Worm (Caenorhabditis elegans) whole organism, early embryonic: Measurements from ENCODE around the gene acl-5.

ENCODE experiments used
- B0310.2 ChIP-seq: sonication (generic microtip); optimal IDR thresholded peaks from 2 replicates; lab custom pipeline; 2016; ENCODE audit warnings: mild to moderate bottlenecking, missing genetic modification characterization, missing compliant biosample characterization
- F13C5.2 ChIP-seq: sonication (generic microtip); optimal IDR thresholded peaks from 2 replicates; lab custom pipeline; 2017; ENCODE audit warnings: mild to moderate bottlenecking, missing genetic modification characterization, inconsistent platforms, missing compliant biosample characterization
- aly-1 ChIP-seq: sonication (generic microtip); optimal IDR thresholded peaks from 2 replicates; lab custom pipeline; 2016; ENCODE audit warnings: missing genetic modification characterization, missing compliant biosample characterization
- ama-1 ChIP-seq: fragments of 150-350 bp; optimal IDR thresholded peaks from 2 replicates; lab custom pipeline; 2014
- ceh-13 ChIP-seq: fragments of 200-800 bp; sonication (Bioruptor generic); optimal IDR thresholded peaks from 2 replicates; lab custom pipeline; 2018; ENCODE audit warnings: mild to moderate bottlenecking, missing genetic modification characterization, missing compliant biosample characterization
- ceh-36 ChIP-seq: sonication (generic microtip); optimal IDR thresholded peaks from 2 replicates; lab custom pipeline; 2016; ENCODE audit warnings: missing genetic modification characterization, inconsistent platforms, missing compliant biosample characterization
- ets-7 ChIP-seq: sonication (generic microtip); optimal IDR thresholded peaks from 2 replicates; lab custom pipeline; 2016; ENCODE audit warnings: missing genotype, missing genetic modification characterization, missing compliant biosample characterization
- flt-1 ChIP-seq: fragments of 200-800 bp; sonication (Bioruptor generic); IDR thresholded peaks from 2 replicates; pipeline ENCODE4 v1.3.6; 2022; ENCODE audit warnings: missing genetic modification characterization, missing compliant biosample characterization
- hmbx-1 ChIP-seq: sonication (generic microtip); optimal IDR thresholded peaks from 2 replicates; lab custom pipeline; 2016; ENCODE audit warnings: mild to moderate bottlenecking, missing genetic modification characterization, missing compliant biosample characterization
- hmg-4 ChIP-seq: fragments of 200-800 bp; sonication (Bioruptor generic); optimal IDR thresholded peaks from 2 replicates; lab custom pipeline; 2018; ENCODE audit warnings: mild to moderate bottlenecking, missing genetic modification characterization, missing compliant biosample characterization
- hnd-1 ChIP-seq: sonication (generic microtip); optimal IDR thresholded peaks from 2 replicates; lab custom pipeline; 2016; ENCODE audit warnings: missing genetic modification characterization, missing compliant biosample characterization
- pes-1 ChIP-seq: fragments of 200-800 bp; sonication (Bioruptor generic); IDR thresholded peaks from 2 replicates; pipeline ENCODE4 v1.3.6; 2022; ENCODE audit warnings: missing genetic modification reagents, missing genetic modification characterization, missing compliant biosample characterization
- scrt-1 ChIP-seq: fragments of 200-800 bp; sonication (Bioruptor generic); IDR thresholded peaks from 2 replicates; pipeline ENCODE4 v1.3.6; 2022; ENCODE audit warnings: missing genetic modification characterization, missing compliant biosample characterization
- sea-1 ChIP-seq: fragments of 200-800 bp; sonication (Bioruptor generic); conservative IDR thresholded peaks from 2 replicates; pipeline ENCODE4 v1.3.6; 2022; ENCODE audit warnings: missing genetic modification characterization, missing compliant biosample characterization
- tbx-11 ChIP-seq: fragments of 200-800 bp; sonication (Bioruptor generic); IDR thresholded peaks from 2 replicates; pipeline ENCODE4 v1.3.6; 2022; ENCODE audit warnings: missing genetic modification characterization, missing compliant biosample characterization
- tbx-37 ChIP-seq: fragments of 200-800 bp; sonication (Bioruptor generic); conservative IDR thresholded peaks from 2 replicates; pipeline ENCODE4 v1.3.6; 2022; ENCODE audit warnings: missing genetic modification reagents, missing genetic modification characterization, missing compliant biosample characterization
- tra-4 ChIP-seq: sonication (generic microtip); optimal IDR thresholded peaks from 2 replicates; lab custom pipeline; 2017; ENCODE audit warnings: missing genetic modification characterization, missing compliant biosample characterization

Gene acl-5

DNA sequence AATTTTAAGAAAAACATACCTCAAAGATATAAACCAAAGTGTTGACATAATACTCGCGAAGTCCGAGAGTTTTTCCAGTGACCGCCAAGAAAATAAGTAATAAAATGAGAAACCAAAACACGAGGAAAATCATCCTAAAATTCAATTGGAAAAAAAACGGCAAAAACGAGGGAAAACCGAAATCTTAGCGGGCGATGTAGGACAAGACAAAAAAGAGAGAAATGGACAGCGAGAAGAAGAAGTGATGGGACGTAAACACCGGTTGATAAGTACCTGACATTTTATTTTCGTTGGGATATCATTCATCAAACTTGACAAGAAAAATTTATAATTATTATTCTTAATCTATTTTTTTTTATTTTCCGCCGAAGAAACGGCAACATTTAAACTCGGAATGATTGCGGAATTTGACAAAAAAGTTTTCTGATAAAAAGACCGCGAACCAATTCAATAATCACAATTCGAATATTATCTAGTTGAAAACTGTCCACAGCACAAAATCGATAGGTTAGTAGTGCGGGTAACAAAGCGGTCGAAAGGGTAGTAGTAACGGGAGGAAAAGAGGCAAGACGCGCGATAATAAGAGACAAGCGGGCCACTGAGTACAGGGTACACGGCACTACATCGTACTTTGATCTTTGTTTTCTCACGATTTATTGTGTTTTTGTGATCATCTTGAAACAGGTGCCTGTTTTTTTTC lies at the start of gene acl-5:
TSS of gene acl-5 (minus strand) at position 134 of the 700 bp plus-strand sequence.
- TF ChIP-seq B0310.2 (no peak), hmg-4 (GFP tag; lab: Kevin White, UChicago) (no peak), sea-1 (GFP tag; lab: Robert Waterston, UW) (no peak), flt-1 (no peak), tbx-11 (GFP tag; lab: Robert Waterston, UW) (no peak), pes-1 (no peak), ama-1 (lab: Kevin White, UChicago) (no peak), tra-4 (tag; lab: Kevin White, UChicago) (no peak), scrt-1 (GFP tag; lab: Robert Waterston, UW) (no peak), ets-7 (tag; lab: Kevin White, UChicago) (no peak), F13C5.2 (tag; lab: Kevin White, UChicago) (no peak), tbx-37 (GFP tag; lab: Robert Waterston, UW) (no peak), aly-1 (tag; lab: Kevin White, UChicago) (no peak), ceh-36 (tag; lab: Kevin White, UChicago) (no peak), hmbx-1 (tag; lab: Kevin White, UChicago) (no peak), ceh-13 (GFP tag; lab: Kevin White, UChicago) (no peak), hnd-1 (tag; lab: Kevin White, UChicago) (no peak)

DNA sequence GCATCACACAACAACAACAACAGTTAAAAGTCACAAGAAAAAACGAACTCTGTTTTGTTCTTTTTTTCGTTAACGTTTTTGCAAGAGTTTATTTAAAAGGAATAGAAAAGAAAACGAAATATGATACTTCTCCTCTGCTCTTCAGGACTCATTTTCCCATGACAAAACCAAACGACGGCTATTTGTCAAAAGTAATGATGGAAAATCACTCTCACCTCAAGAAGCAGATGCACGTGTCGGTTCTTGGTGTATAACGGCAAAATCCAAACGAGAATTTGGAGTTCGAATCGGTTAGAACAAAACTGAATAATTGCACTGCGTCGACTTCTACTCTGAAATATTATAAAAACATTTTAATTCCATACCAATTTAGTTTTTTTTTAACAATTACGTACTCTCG lies 49.7 kb upstream of the acl-5 start:
- no peak for TF ChIP-seq pes-1

DNA sequence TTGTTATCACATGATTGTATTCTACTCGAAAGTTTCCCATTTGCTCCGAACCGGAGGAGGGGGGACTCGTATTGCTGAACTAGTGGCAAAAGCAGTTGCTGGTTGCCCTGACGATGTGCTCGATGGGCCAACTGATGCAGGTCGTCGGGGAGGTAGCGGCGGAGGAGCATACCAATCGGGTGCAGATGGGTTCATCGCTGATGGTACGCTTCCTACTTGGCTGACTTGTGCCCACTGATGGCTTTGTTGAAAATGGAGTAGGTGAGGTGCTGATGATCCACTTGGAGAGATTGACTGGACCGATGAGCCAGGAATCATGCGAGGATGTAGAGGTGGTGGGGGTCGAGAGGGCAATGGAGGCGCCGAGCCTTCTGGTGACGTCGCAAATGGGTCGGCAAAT lies 46.3 kb upstream of the acl-5 start:
- TF ChIP-seq aly-1 (tag; lab: Kevin White, UChicago) (peak; percentile 4), ets-7 (tag; lab: Kevin White, UChicago) (no peak), ama-1 (lab: Kevin White, UChicago) (no peak), tbx-37 (GFP tag; lab: Robert Waterston, UW) (no peak), ceh-36 (tag; lab: Kevin White, UChicago) (no peak), hmg-4 (GFP tag; lab: Kevin White, UChicago) (peak; percentile 16)

DNA sequence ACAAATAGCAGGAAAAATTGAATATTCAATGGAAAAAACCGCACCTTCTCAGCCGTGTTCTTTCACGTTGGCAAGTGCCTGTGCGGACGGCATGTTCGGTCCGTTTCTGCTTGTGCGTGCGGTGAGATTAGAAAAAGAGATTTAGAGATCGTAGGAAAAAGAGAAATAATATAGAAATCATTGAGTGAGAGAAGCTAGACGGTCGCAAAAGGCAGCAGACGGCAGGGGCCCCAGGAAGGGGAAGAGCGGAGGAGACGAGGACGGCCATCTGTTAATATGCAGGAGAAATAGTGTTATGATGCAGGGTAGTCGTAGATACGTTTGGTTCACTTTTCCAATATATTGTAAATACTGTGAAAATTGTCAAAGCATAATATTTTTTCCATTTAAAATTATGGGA lies 45.3 kb upstream of the acl-5 start, which contains the start of gene Y49A10A.2:
TSS of gene Y49A10A.2 (minus strand) at position 109 of the 400 bp plus-strand sequence.
- TF ChIP-seq tbx-37 (GFP tag; lab: Robert Waterston, UW) (0 out of 2 replicates have a peak, but pooled peaks have one; percentile 20), tra-4 (tag; lab: Kevin White, UChicago) (no peak), sea-1 (GFP tag; lab: Robert Waterston, UW) (peak; percentile 61; the same call in 1 of the 2 replicates), ama-1 (lab: Kevin White, UChicago) (no peak), hmg-4 (GFP tag; lab: Kevin White, UChicago) (peak; percentile 73), flt-1 (peak; percentile 17; the same call in 1 of the 2 replicates), pes-1 (no peak), aly-1 (tag; lab: Kevin White, UChicago) (no peak), F13C5.2 (tag; lab: Kevin White, UChicago) (peak; percentile 13)

DNA sequence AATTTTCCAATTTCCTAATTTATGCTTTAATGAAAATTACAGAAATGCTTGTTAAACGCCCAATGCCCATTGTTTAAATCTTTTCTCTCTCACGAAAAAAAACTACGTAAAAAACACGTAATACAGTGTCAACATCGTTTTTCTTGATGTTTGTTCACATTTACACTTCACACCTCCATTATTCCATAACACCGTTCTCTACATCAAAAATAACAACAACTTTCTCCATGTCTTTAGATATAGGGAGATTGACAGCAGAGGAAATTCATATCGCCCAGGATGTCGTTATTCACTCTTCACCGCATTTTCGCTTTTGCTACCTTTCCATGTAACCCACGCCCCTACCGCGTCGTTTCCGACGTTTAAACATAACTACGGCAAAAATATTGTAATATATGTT lies 30.8 kb upstream of the acl-5 start, which contains the start of gene efhc-1:
TSS of gene efhc-1 (plus strand) at position 301 of the 400 bp plus-strand sequence.
- no peak for TF ChIP-seq tbx-37 (GFP tag; lab: Robert Waterston, UW)

DNA sequence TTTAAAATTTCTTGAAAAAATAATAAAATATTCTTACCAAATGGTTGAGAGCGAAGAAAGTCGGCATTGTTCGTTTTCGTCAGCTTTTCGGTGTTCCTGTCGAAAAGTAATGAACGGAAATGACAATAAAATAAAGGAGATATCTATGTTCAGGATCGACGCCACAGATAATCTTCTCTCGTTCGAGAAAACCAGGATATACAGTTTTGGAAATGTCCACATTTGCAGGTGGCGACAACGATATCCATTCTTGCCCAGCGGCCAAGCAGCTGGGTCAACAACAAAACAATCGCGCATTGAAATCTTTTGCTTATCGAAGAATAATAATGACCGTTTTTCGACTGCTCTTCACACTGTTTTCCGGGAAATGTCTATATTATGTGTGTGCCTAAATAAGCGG lies 28.4 kb upstream of the acl-5 start, which contains the start of gene R07E3.7:
TSS of gene R07E3.7 (minus strand) at position 101 of the 400 bp plus-strand sequence.
- TF ChIP-seq hmg-4 (GFP tag; lab: Kevin White, UChicago) (no peak), ceh-13 (GFP tag; lab: Kevin White, UChicago) (no peak), pes-1 (no peak), tra-4 (tag; lab: Kevin White, UChicago) (no peak), ets-7 (tag; lab: Kevin White, UChicago) (no peak), B0310.2 (no peak), tbx-11 (GFP tag; lab: Robert Waterston, UW) (no peak), flt-1 (no peak), ama-1 (lab: Kevin White, UChicago) (no peak), scrt-1 (GFP tag; lab: Robert Waterston, UW) (no peak), hnd-1 (tag; lab: Kevin White, UChicago) (no peak), F13C5.2 (tag; lab: Kevin White, UChicago) (no peak), ceh-36 (tag; lab: Kevin White, UChicago) (no peak), tbx-37 (GFP tag; lab: Robert Waterston, UW) (no peak)

DNA sequence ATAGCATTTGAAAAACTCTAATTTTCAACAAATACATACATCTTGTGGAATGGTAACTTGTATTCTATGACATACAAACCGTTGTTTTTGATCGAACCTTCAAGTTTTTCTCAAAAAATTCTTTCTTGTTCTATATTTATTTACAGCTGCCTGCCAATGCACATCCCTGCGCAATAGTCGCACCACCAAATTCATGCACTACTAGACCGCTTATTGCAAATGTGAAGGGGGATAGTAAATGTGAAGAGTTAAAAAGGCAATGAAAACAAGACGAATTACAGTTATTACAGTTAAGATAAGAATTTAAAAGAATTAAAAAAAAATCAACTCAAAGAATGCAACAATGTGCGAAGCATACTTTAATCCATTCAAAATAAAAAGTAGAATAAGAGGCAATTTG lies 26.6 kb upstream of the acl-5 start:
- TF ChIP-seq scrt-1 (GFP tag; lab: Robert Waterston, UW) (no peak), tbx-37 (GFP tag; lab: Robert Waterston, UW) (no peak), sea-1 (GFP tag; lab: Robert Waterston, UW) (no peak), ama-1 (lab: Kevin White, UChicago) (no peak), ceh-13 (GFP tag; lab: Kevin White, UChicago) (no peak), aly-1 (tag; lab: Kevin White, UChicago) (no peak), hmbx-1 (tag; lab: Kevin White, UChicago) (no peak), F13C5.2 (tag; lab: Kevin White, UChicago) (no peak), ceh-36 (tag; lab: Kevin White, UChicago) (no peak), flt-1 (no peak), tbx-11 (GFP tag; lab: Robert Waterston, UW) (no peak), B0310.2 (no peak), hnd-1 (tag; lab: Kevin White, UChicago) (no peak)
